Fruit fly (Drosophila melanogaster) whole organism, embryonic: ENCODE data around the gene smo.

Source experiments
- Adf1 ChIP-seq: fragments of 200-800 bp; sonication (Bioruptor generic); IDR thresholded peaks from 2 replicates; pipeline ENCODE4 v1.3.6; 2022; ENCODE audit warnings: missing biosample characterization, missing genetic modification characterization
- Aef1 ChIP-seq: fragments of 200-800 bp; sonication (Bioruptor generic); IDR thresholded peaks from 3 replicates; pipeline ENCODE4 v1.3.6; 2022; ENCODE audit warnings: missing biosample characterization, missing genetic modification characterization
- Bgb ChIP-seq: fragments of 200-800 bp; sonication (Bioruptor generic); IDR thresholded peaks from 2 replicates; pipeline ENCODE4 v1.3.6; 2022; ENCODE audit warnings: missing biosample characterization, missing genetic modification characterization; ENCODE audit not compliant: partially characterized antibody
- CG10543 ChIP-seq: fragments of 200-800 bp; sonication (Bioruptor generic); optimal IDR thresholded peaks from 3 replicates; lab custom pipeline; 2017; ENCODE audit warnings: missing biosample characterization, mild to moderate bottlenecking, missing genetic modification characterization, moderate library complexity
- CG11504 ChIP-seq: fragments of 200-800 bp; sonication (Bioruptor generic); optimal IDR thresholded peaks from 3 replicates; lab custom pipeline; 2019; ENCODE audit warnings: missing biosample characterization, mild to moderate bottlenecking, missing genetic modification characterization, moderate library complexity
- CG11560 ChIP-seq: fragments of 200-800 bp; sonication (Bioruptor generic); IDR thresholded peaks from 3 replicates; pipeline ENCODE4 v1.3.6; 2022; ENCODE audit warnings: missing biosample characterization, missing genetic modification characterization
- CG1233 ChIP-seq: fragments of 200-800 bp; sonication (Bioruptor generic); optimal IDR thresholded peaks from 4 replicates; lab custom pipeline; 2018; ENCODE audit warnings: missing biosample characterization, mild to moderate bottlenecking, missing genetic modification characterization
- CG13624 ChIP-seq: fragments of 200-800 bp; sonication (Bioruptor generic); optimal IDR thresholded peaks from 2 replicates; lab custom pipeline; 2016; ENCODE audit warnings: missing biosample characterization, missing genetic modification characterization
- CG15514 ChIP-seq: fragments of 200-800 bp; sonication (Bioruptor generic); optimal IDR thresholded peaks from 3 replicates; lab custom pipeline; 2017; ENCODE audit warnings: missing biosample characterization, missing genetic modification characterization, mild to moderate bottlenecking, moderate library complexity, missing genetic modification reagents
- CG16779 ChIP-seq: fragments of 200-800 bp; sonication (Bioruptor generic); IDR thresholded peaks from 2 replicates; pipeline ENCODE4 v1.3.6; 2022; ENCODE audit warnings: missing biosample characterization, missing genetic modification characterization
- CG17361 ChIP-seq: fragments of 200-800 bp; sonication (Bioruptor generic); IDR thresholded peaks from 3 replicates; pipeline ENCODE4 v1.3.6; 2022; ENCODE audit warnings: missing biosample characterization, missing genetic modification characterization
- CG18599 ChIP-seq: fragments of 200-800 bp; sonication (Bioruptor generic); optimal IDR thresholded peaks from 3 replicates; lab custom pipeline; 2017; ENCODE audit warnings: missing biosample characterization, missing genetic modification characterization, mild to moderate bottlenecking, moderate library complexity, missing genetic modification reagents
- CG31224 ChIP-seq: fragments of 200-800 bp; sonication (Bioruptor generic); IDR thresholded peaks from 2 replicates; pipeline ENCODE4 v1.3.6; 2022; ENCODE audit warnings: missing biosample characterization, missing genetic modification characterization
- CG34224 ChIP-seq: fragments of 200-800 bp; sonication (Bioruptor generic); IDR thresholded peaks from 3 replicates; pipeline ENCODE4 v1.3.6; 2022; ENCODE audit warnings: missing biosample characterization, missing genetic modification characterization; ENCODE audit not compliant: partially characterized antibody
- CG34376 ChIP-seq: fragments of 200-800 bp; sonication (Bioruptor generic); optimal IDR thresholded peaks from 2 replicates; lab custom pipeline; 2018; ENCODE audit warnings: missing biosample characterization, mild to moderate bottlenecking, missing genetic modification characterization
- CG4404 ChIP-seq: fragments of 200-800 bp; sonication (Bioruptor generic); IDR thresholded peaks from 2 replicates; pipeline ENCODE4 v1.3.6; 2022; ENCODE audit warnings: missing biosample characterization, missing genetic modification characterization
- CG4617 ChIP-seq: fragments of 200-800 bp; sonication (Bioruptor generic); optimal IDR thresholded peaks from 3 replicates; lab custom pipeline; 2016; ENCODE audit warnings: missing biosample characterization, missing genetic modification characterization, borderline replicate concordance
- CG9817 ChIP-seq: fragments of 200-800 bp; sonication (Bioruptor generic); optimal IDR thresholded peaks from 2 replicates; lab custom pipeline; 2018; ENCODE audit warnings: missing biosample characterization, mild to moderate bottlenecking, missing genetic modification characterization, moderate library complexity
- CoRest ChIP-seq: fragments of 200-800 bp; sonication (Bioruptor generic); optimal IDR thresholded peaks from 3 replicates; lab custom pipeline; 2018; ENCODE audit warnings: missing biosample characterization, mild to moderate bottlenecking, missing genetic modification characterization, moderate library complexity
- Deaf1 ChIP-seq: fragments of 200-800 bp; optimal IDR thresholded peaks from 3 replicates; lab custom pipeline; 2019; ENCODE audit warnings: missing biosample characterization, mild to moderate bottlenecking, missing genetic modification characterization, moderate library complexity
- Dip2 ChIP-seq: fragments of 200-800 bp; sonication (Bioruptor generic); IDR thresholded peaks from 2 replicates; pipeline ENCODE4 v1.3.6; 2022; ENCODE audit warnings: missing biosample characterization, missing genetic modification characterization
- Drgx ChIP-seq: fragments of 200-800 bp; sonication (Bioruptor generic); IDR thresholded peaks from 2 replicates; pipeline ENCODE4 v1.3.6; 2022; ENCODE audit warnings: missing biosample characterization, missing genetic modification characterization
- Fer1 ChIP-seq: fragments of 200-800 bp; sonication (Bioruptor generic); optimal IDR thresholded peaks from 2 replicates; lab custom pipeline; 2017; ENCODE audit warnings: missing biosample characterization, mild to moderate bottlenecking, missing genetic modification characterization
- Fer2 ChIP-seq: fragments of 200-800 bp; sonication (Bioruptor generic); optimal IDR thresholded peaks from 2 replicates; lab custom pipeline; 2018; ENCODE audit warnings: missing biosample characterization, mild to moderate bottlenecking, missing genetic modification characterization, moderate library complexity
- Hmr ChIP-seq: fragments of 200-800 bp; sonication (Bioruptor generic); optimal IDR thresholded peaks from 3 replicates; lab custom pipeline; 2017; ENCODE audit warnings: mild to moderate bottlenecking, missing biosample characterization, missing genetic modification reagents, missing genetic modification characterization
- Jarid2 ChIP-seq: fragments of 200-800 bp; sonication (Bioruptor generic); optimal IDR thresholded peaks from 3 replicates; lab custom pipeline; 2017; ENCODE audit warnings: mild to moderate bottlenecking, missing biosample characterization, missing genetic modification reagents, missing genetic modification characterization
- MBD-R2 ChIP-seq: fragments of 200-800 bp; sonication (Bioruptor generic); IDR thresholded peaks from 2 replicates; pipeline ENCODE4 v1.3.6; 2022; ENCODE audit warnings: missing biosample characterization, missing genetic modification characterization
- Med ChIP-seq: fragments of 200-800 bp; sonication (Bioruptor generic); peaks from one replicate; lab custom pipeline; 2016; ENCODE audit warnings: missing biosample characterization, missing genetic modification characterization, mild to moderate bottlenecking, inconsistent platforms, moderate library complexity
- NFAT ChIP-seq: fragments of 200-800 bp; sonication (Bioruptor generic); IDR thresholded peaks from 2 replicates; pipeline ENCODE4 v1.3.6; 2022; ENCODE audit warnings: missing biosample characterization, missing genetic modification characterization
- TFAM ChIP-seq: fragments of 200-800 bp; sonication (Bioruptor generic); optimal IDR thresholded peaks from 2 replicates; lab custom pipeline; 2017; ENCODE audit warnings: missing biosample characterization, missing genetic modification characterization, inconsistent platforms
- Trl ChIP-seq, 3 experiments: fragments of >200 bp in 2 of 3; fragments of 200-800 bp in 1 of 3; sonication (Bioruptor generic) in 1 of 3; optimal IDR thresholded peaks; 2 replicates in 1 of 3; 3 replicates in 2 of 3; lab custom pipeline; 2016 to 2017; ENCODE audit warnings: missing biosample characterization in 1 of 3, missing genetic modification characterization in 1 of 3
- YL-1 ChIP-seq: fragments of 200-800 bp; sonication (Bioruptor generic); optimal IDR thresholded peaks from 3 replicates; lab custom pipeline; 2017; ENCODE audit warnings: missing biosample characterization, mild to moderate bottlenecking, missing genetic modification characterization
- bab2 ChIP-seq: fragments of 200-800 bp; sonication (Bioruptor generic); optimal IDR thresholded peaks from 2 replicates; lab custom pipeline; 2016; ENCODE audit warnings: missing biosample characterization, missing genetic modification characterization
- caup ChIP-seq: fragments of 200-800 bp; sonication (Bioruptor generic); optimal IDR thresholded peaks from 3 replicates; lab custom pipeline; 2017; ENCODE audit warnings: missing biosample characterization, mild to moderate bottlenecking, missing genetic modification characterization, moderate library complexity; ENCODE audit not compliant: severe bottlenecking
- crol ChIP-seq: fragments of 200-800 bp; sonication (Bioruptor generic); IDR thresholded peaks from 2 replicates; pipeline ENCODE4 v1.3.6; 2022; ENCODE audit warnings: missing biosample characterization, missing genetic modification characterization
- en ChIP-seq: fragments of 200-800 bp; sonication (Bioruptor generic); optimal IDR thresholded peaks from 2 replicates; lab custom pipeline; 2016; ENCODE audit warnings: missing biosample characterization, missing genetic modification characterization
- gce ChIP-seq: fragments of 200-800 bp; sonication (Bioruptor generic); IDR thresholded peaks from 3 replicates; pipeline ENCODE4 v1.3.6; 2022; ENCODE audit warnings: missing biosample characterization, missing genetic modification characterization
- hbn ChIP-seq: fragments of 200-800 bp; sonication (Bioruptor generic); IDR thresholded peaks from 2 replicates; pipeline ENCODE4 v1.3.6; 2022; ENCODE audit warnings: missing biosample characterization, missing genetic modification characterization; ENCODE audit not compliant: partially characterized antibody
- kni ChIP-seq: fragments of 200-800 bp; sonication (Bioruptor generic); optimal IDR thresholded peaks from 3 replicates; lab custom pipeline; 2017; ENCODE audit warnings: mild to moderate bottlenecking, missing biosample characterization, missing genetic modification reagents, missing genetic modification characterization
- mld ChIP-seq: fragments of 200-800 bp; sonication (Bioruptor generic); IDR thresholded peaks from 3 replicates; pipeline ENCODE4 v1.3.6; 2022; ENCODE audit warnings: missing biosample characterization, missing genetic modification characterization; ENCODE audit not compliant: partially characterized antibody
- otp ChIP-seq: fragments of 200-800 bp; sonication (Bioruptor generic); IDR thresholded peaks from 3 replicates; pipeline ENCODE4, ENCODE4 v1.3.6; 2022; ENCODE audit warnings: missing biosample characterization, missing genetic modification characterization
- sd ChIP-seq: fragments of 200-800 bp; sonication (Bioruptor generic); optimal IDR thresholded peaks from 3 replicates; lab custom pipeline; 2018; ENCODE audit warnings: missing biosample characterization, mild to moderate bottlenecking, missing genetic modification characterization, moderate library complexity
- slbo ChIP-seq: fragments of 200-800 bp; sonication (Bioruptor generic); IDR thresholded peaks from 2 replicates; pipeline ENCODE4 v1.3.6; 2022; ENCODE audit warnings: missing biosample characterization, missing genetic modification characterization
- sob ChIP-seq: fragments of 200-800 bp; sonication (Bioruptor generic); IDR thresholded peaks from 2 replicates; pipeline ENCODE4 v1.3.6; 2022; ENCODE audit warnings: missing biosample characterization, missing genetic modification characterization
- sr ChIP-seq: fragments of 200-800 bp; sonication (Bioruptor generic); IDR thresholded peaks from 3 replicates; pipeline ENCODE4 v1.3.6; 2022; ENCODE audit warnings: missing biosample characterization, missing genetic modification characterization
- unpg ChIP-seq: fragments of 200-800 bp; sonication (Bioruptor generic); optimal IDR thresholded peaks from 3 replicates; lab custom pipeline; 2018; ENCODE audit warnings: missing biosample characterization, mild to moderate bottlenecking, missing genetic modification characterization, moderate library complexity
- zen2 ChIP-seq: fragments of 200-800 bp; sonication (Bioruptor generic); IDR thresholded peaks from 3 replicates; pipeline ENCODE4 v1.3.6; 2022; ENCODE audit warnings: missing biosample characterization, missing genetic modification characterization; ENCODE audit not compliant: partially characterized antibody
- zfh2 ChIP-seq: fragments of 200-800 bp; sonication (Bioruptor generic); optimal IDR thresholded peaks from 2 replicates; lab custom pipeline; 2016; ENCODE audit warnings: missing biosample characterization, missing genetic modification characterization

Gene smo

DNA sequence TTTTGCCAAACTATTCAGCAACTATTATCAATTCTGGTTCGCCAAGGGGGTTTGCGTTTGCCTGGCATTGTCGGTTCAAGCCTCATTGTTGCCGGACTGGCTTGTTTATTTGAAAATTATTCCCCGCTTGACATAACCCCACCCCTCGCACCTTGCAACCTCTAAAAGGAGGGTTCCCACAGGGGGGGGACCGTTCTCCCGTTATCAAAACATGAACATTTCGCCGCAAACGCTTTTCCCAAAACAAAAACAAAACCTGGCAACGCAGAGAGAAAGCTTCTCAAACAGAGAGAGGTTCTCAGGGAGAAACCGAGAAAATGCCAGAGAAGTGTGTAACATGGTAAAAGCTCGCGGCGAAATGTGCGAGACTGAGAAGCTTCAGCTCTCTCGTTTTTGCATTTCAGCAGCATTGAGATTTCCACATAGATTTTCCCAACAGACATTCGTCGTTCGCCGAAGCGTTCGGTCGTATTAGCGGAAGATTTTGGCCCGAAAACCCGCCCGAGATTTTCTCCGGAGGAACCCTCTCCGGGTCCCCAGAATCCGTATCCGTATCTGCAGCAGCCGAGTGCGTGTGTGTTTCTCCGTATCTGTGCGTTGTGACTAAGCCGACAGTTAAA is 32.5 kb downstream of the smo start (continued):
- TF ChIP-seq Bgb (GFP tag; lab: Robert Waterston, UW) (0 out of 2 replicates have a peak, but pooled peaks have one; percentile 26), CG16779 (GFP tag; lab: Robert Waterston, UW) (0 out of 2 replicates have a peak, but pooled peaks have one; percentile 22), hbn (GFP tag; lab: Robert Waterston, UW) (0 out of 2 replicates have a peak, but pooled peaks have one; percentile 23), MBD-R2 (GFP tag; lab: Robert Waterston, UW) (no peak), mld (GFP tag; lab: Robert Waterston, UW) (no peak), CG4404 (GFP tag; lab: Robert Waterston, UW) (no peak), Hmr (peak; percentile 11), sd (tag; lab: Kevin White, UChicago) (peak; percentile 33), CG18599 (GFP tag; lab: Kevin White, UChicago) (peak; percentile 35), Adf1 (GFP tag; lab: Robert Waterston, UW) (peak; percentile 23; the same call in 1 of the 2 replicates), Med (peak; percentile 46), YL-1 (GFP tag; lab: Kevin White, UChicago) (no peak), CG34224 (GFP tag; lab: Robert Waterston, UW) (peak; percentile 60; the same call in 2 of the 3 replicates), CG9817 (tag; lab: Kevin White, UChicago) (no peak), sr (GFP tag; lab: Robert Waterston, UW) (no peak), gce (GFP tag; lab: Robert Waterston, UW) (no peak), NFAT (GFP tag; lab: Robert Waterston, UW) (peak; percentile 5; the same call in 1 of the 2 replicates), bab2 (GFP tag; lab: Kevin White, UChicago) (no peak), caup (GFP tag; lab: Kevin White, UChicago) (no peak), CG31224 (GFP tag; lab: Robert Waterston, UW) (no peak), sob (GFP tag; lab: Robert Waterston, UW) (peak; percentile 29; the same call in 1 of the 2 replicates), Aef1 (GFP tag; lab: Robert Waterston, UW) (peak; percentile 42; the same call in 1 of the 3 replicates), Fer2 (tag; lab: Kevin White, UChicago) (no peak), CG4617 (no peak), CG10543 (GFP tag; lab: Kevin White, UChicago) (peak; percentile 28), CG34376 (GFP tag; lab: Kevin White, UChicago) (peak; percentile 39), crol (GFP tag; lab: Robert Waterston, UW) (peak; percentile 91), Dip2 (no peak), TFAM (no peak), zfh2 (GFP tag; lab: Kevin White, UChicago) (peak; percentile 3), CG1233 (GFP tag; lab: Kevin White, UChicago) (no peak), CG15514 (GFP tag; lab: Kevin White, UChicago) (peak; percentile 22), otp (GFP tag; lab: Robert Waterston, UW) (peak; percentile 18; the same call in 1 of the 3 replicates), CG11560 (tag; lab: Robert Waterston, UW) (no peak), Trl (optimal IDR thresholded peaks at IDR 0.05; lab: Kevin White, UChicago) (peak; percentile 77 to 90), Trl (GFP tag; optimal IDR thresholded peaks at IDR 0.05; lab: Kevin White, UChicago) (peak; percentile 9), CoRest (no peak), zen2 (GFP tag; lab: Robert Waterston, UW) (0 out of 3 replicates have a peak, but pooled peaks have one; percentile 26), Deaf1 (tag; lab: Kevin White, UChicago) (peak; percentile 86), kni (GFP tag; lab: Kevin White, UChicago) (no peak), CG11504 (no peak), Drgx (GFP tag; lab: Robert Waterston, UW) (peak; percentile 27; the same call in 1 of the 2 replicates), Jarid2 (GFP tag; lab: Kevin White, UChicago) (peak; percentile 71), slbo (GFP tag; lab: Robert Waterston, UW) (no peak), CG17361 (GFP tag; lab: Robert Waterston, UW) (no peak), en (GFP tag; lab: Kevin White, UChicago) (no peak), Fer1 (GFP tag; lab: Kevin White, UChicago) (peak; percentile 10), unpg (GFP tag; lab: Kevin White, UChicago) (no peak), CG13624 (GFP tag; lab: Kevin White, UChicago) (no peak)
